Worm (Caenorhabditis elegans): Measurements from ENCODE around the gene snpc-3.1.
"Not testable (repeated sequence)": the region's sequence is repeated elsewhere in the genome, so short reads cannot be mapped to it uniquely, and the experiment has no call there.

DNA sequence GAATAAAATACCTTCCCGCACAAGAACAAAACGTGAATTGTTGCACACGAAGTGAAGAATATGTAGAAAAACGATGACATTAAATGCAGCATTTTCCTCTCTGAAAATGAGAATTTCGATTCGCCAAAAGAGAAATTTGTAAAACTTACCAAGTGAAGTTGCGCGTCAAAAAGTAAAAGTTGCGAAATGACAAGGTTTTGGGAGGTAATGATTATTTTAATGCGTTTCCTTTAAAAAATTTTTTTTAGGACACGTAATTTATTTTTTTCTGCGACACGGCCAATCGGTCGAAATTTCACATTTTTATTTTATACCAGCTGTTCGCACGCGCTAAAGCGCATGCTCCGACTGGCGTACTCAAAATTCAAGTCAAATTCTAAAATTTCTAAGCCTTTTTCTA lies 30.1 kb downstream of the snpc-3.1 start, which contains the start of gene Y4C6A.3:
- TF ChIP-seq mep-1 (tag; optimal IDR thresholded peaks at IDR 0.05); pha-4 (tag; optimal IDR thresholded peaks at IDR 0.05); elt-1 (tag; optimal IDR thresholded peaks at IDR 0.05; ENCODE audit: borderline replicate concordance, insufficient read depth); nhr-28 (tag; optimal IDR thresholded peaks at IDR 0.05); elt-3 (tag; optimal IDR thresholded peaks at IDR 0.05); lin-13 (tag; optimal IDR thresholded peaks at IDR 0.05); nhr-237 (tag; optimal IDR thresholded peaks at IDR 0.05); bed-3 (GFP tag; optimal IDR thresholded peaks at IDR 0.05); cnd-1 (tag; optimal IDR thresholded peaks at IDR 0.05); tbx-8 (GFP tag; optimal IDR thresholded peaks at IDR 0.05); mab-5 (tag; optimal IDR thresholded peaks at IDR 0.05); unc-62 (GFP tag; optimal IDR thresholded peaks at IDR 0.05): not testable (repeated sequence)
